Worm (Caenorhabditis elegans) whole organism, L4/young adult: ENCODE results near the gene R02F11.12.

Experiments used
- W03F9.2 ChIP-seq: fragments of 150-350 bp; optimal IDR thresholded peaks from 2 replicates; lab custom pipeline; 2014; ENCODE audit warnings: missing biosample characterization, missing genetic modification characterization
- dao-5 ChIP-seq: sonication (generic microtip); optimal IDR thresholded peaks from 2 replicates; lab custom pipeline; 2016; ENCODE audit warnings: missing genotype, missing genetic modification characterization, moderate library complexity, missing compliant biosample characterization
- him-1 ChIP-seq: sonication (generic microtip); optimal IDR thresholded peaks from 2 replicates; lab custom pipeline; 2016; ENCODE audit warnings: missing genotype, missing genetic modification reagents, missing genetic modification characterization, missing compliant biosample characterization

DNA sequence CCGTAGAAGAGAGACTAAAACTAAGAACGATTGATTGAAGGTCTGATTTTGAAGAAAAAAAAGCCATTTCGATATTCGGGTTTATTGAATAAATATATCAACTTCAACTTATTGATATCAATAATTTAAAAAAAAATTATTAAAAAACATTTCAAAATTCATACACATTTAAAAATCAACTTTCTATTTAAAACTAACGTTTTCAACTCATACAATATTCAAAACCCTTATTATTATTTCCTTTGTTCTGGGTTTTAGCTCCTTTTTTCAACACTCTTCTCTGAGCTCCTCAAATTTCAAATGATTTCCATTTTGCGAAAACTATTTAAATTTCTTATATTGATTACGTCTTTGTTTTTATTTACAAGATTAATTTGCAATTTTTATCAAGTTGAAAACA lies 45.2 kb upstream of the R02F11.12 start, which contains the start of gene C18G1.7:
- no peak for TF ChIP-seq W03F9.2 (tag; lab: Kevin White, UChicago)
- TF ChIP-seq him-1 (tag; lab: Kevin White, UChicago), result no peak
- no peak for TF ChIP-seq dao-5 (tag; lab: Kevin White, UChicago)
